Fruit fly (Drosophila melanogaster) whole organism, embryonic: ENCODE measurements around the gene CG17329.

Experiments used
- Adf1 ChIP-seq: fragments of 200-800 bp; sonication (Bioruptor generic); IDR thresholded peaks from 2 replicates; pipeline ENCODE4 v1.3.6; 2022; ENCODE audit warnings: missing biosample characterization, missing genetic modification characterization
- Aef1 ChIP-seq: fragments of 200-800 bp; sonication (Bioruptor generic); IDR thresholded peaks from 3 replicates; pipeline ENCODE4 v1.3.6; 2022; ENCODE audit warnings: missing biosample characterization, missing genetic modification characterization
- B-H2 ChIP-seq: fragments of 200-800 bp; sonication (Bioruptor generic); optimal IDR thresholded peaks from 2 replicates; lab custom pipeline; 2018; ENCODE audit warnings: missing biosample characterization, mild to moderate bottlenecking, missing genetic modification characterization
- C15 ChIP-seq: fragments of 200-800 bp; sonication (Bioruptor generic); IDR thresholded peaks from 3 replicates; pipeline ENCODE4 v1.3.6; 2022; ENCODE audit warnings: missing biosample characterization, missing genetic modification characterization
- CG10565 ChIP-seq: fragments of 200-800 bp; sonication (Bioruptor generic); optimal IDR thresholded peaks from 3 replicates; lab custom pipeline; 2016; ENCODE audit warnings: missing biosample characterization, mild to moderate bottlenecking, missing genetic modification characterization
- CG12104 ChIP-seq: fragments of 200-800 bp; sonication (Bioruptor generic); optimal IDR thresholded peaks from 3 replicates; lab custom pipeline; 2016; ENCODE audit warnings: missing biosample characterization, missing genetic modification characterization
- CG1233 ChIP-seq: fragments of 200-800 bp; sonication (Bioruptor generic); optimal IDR thresholded peaks from 4 replicates; lab custom pipeline; 2018; ENCODE audit warnings: missing biosample characterization, mild to moderate bottlenecking, missing genetic modification characterization
- CG12769 ChIP-seq: fragments of 200-800 bp; sonication (Bioruptor generic); optimal IDR thresholded peaks from 2 replicates; lab custom pipeline; 2019; ENCODE audit warnings: missing biosample characterization, mild to moderate bottlenecking, missing genetic modification characterization, moderate library complexity
- CG14441 ChIP-seq: fragments of 200-800 bp; sonication (Bioruptor generic); IDR thresholded peaks from 2 replicates; pipeline ENCODE4 v1.3.6; 2022; ENCODE audit warnings: missing biosample characterization, missing genetic modification characterization
- CG15601 ChIP-seq: fragments of 200-800 bp; sonication (Bioruptor generic); optimal IDR thresholded peaks from 3 replicates; lab custom pipeline; 2019; ENCODE audit warnings: missing biosample characterization, mild to moderate bottlenecking, missing genetic modification characterization, moderate library complexity
- CG17802 ChIP-seq: fragments of 200-800 bp; sonication (Bioruptor generic); optimal IDR thresholded peaks from 2 replicates; lab custom pipeline; 2018; ENCODE audit warnings: missing biosample characterization, mild to moderate bottlenecking, missing genetic modification characterization, moderate library complexity
- CG17829 ChIP-seq: fragments of 200-800 bp; optimal IDR thresholded peaks from 2 replicates; lab custom pipeline; 2019; ENCODE audit warnings: missing biosample characterization, mild to moderate bottlenecking, missing genetic modification characterization, moderate library complexity
- CG18764 ChIP-seq: fragments of 200-800 bp; sonication (Bioruptor generic); optimal IDR thresholded peaks from 3 replicates; lab custom pipeline; 2016; ENCODE audit warnings: missing biosample characterization, missing genetic modification characterization
- CG31365 ChIP-seq: fragments of 200-800 bp; sonication (Bioruptor generic); optimal IDR thresholded peaks from 2 replicates; lab custom pipeline; 2018; ENCODE audit warnings: missing biosample characterization, mild to moderate bottlenecking, missing genetic modification characterization
- CG32772 ChIP-seq: fragments of 200-800 bp; sonication (Bioruptor generic); IDR thresholded peaks from 2 replicates; pipeline ENCODE4 v1.3.6; 2022; ENCODE audit warnings: missing biosample characterization, missing genetic modification characterization
- CG3407 ChIP-seq: fragments of 200-800 bp; sonication (Bioruptor generic); optimal IDR thresholded peaks from 2 replicates; lab custom pipeline; 2018; ENCODE audit warnings: missing biosample characterization, mild to moderate bottlenecking, missing genetic modification characterization
- CG3726 ChIP-seq: fragments of 200-800 bp; sonication (Bioruptor generic); IDR thresholded peaks from 3 replicates; pipeline ENCODE4, ENCODE4 v1.3.6; 2022; ENCODE audit warnings: missing biosample characterization, missing genetic modification characterization
- CG4282 ChIP-seq: fragments of 200-800 bp; sonication (Bioruptor generic); optimal IDR thresholded peaks from 2 replicates; lab custom pipeline; 2016; ENCODE audit warnings: missing biosample characterization, missing genetic modification characterization
- CG4854 ChIP-seq: fragments of 200-800 bp; sonication (Bioruptor generic); optimal IDR thresholded peaks from 2 replicates; lab custom pipeline; 2016; ENCODE audit warnings: missing biosample characterization, missing genetic modification characterization, inconsistent platforms
- CG6689 ChIP-seq: fragments of 200-800 bp; sonication (Bioruptor generic); IDR thresholded peaks from 2 replicates; pipeline ENCODE4 v1.3.6; 2022; ENCODE audit warnings: missing biosample characterization, missing genetic modification characterization
- CG8924 ChIP-seq: fragments of 200-800 bp; optimal IDR thresholded peaks from 3 replicates; lab custom pipeline; 2019; ENCODE audit warnings: missing biosample characterization, mild to moderate bottlenecking, missing genetic modification characterization, moderate library complexity
- Chrac-16 ChIP-seq: fragments of 200-800 bp; sonication (Bioruptor generic); optimal IDR thresholded peaks from 3 replicates; lab custom pipeline; 2016; ENCODE audit warnings: missing biosample characterization, missing genetic modification characterization
- D19A ChIP-seq: fragments of 200-800 bp; optimal IDR thresholded peaks from 3 replicates; lab custom pipeline; 2019; ENCODE audit warnings: missing biosample characterization, mild to moderate bottlenecking, missing genetic modification characterization, moderate library complexity
- Deaf1 ChIP-seq: fragments of 200-800 bp; optimal IDR thresholded peaks from 3 replicates; lab custom pipeline; 2019; ENCODE audit warnings: missing biosample characterization, mild to moderate bottlenecking, missing genetic modification characterization, moderate library complexity
- Ets65A ChIP-seq: fragments of 200-800 bp; sonication (Bioruptor generic); peaks from one replicate; lab custom pipeline; 2016; ENCODE audit warnings: missing biosample characterization, missing genetic modification characterization
- GATAe ChIP-seq: fragments of 200-800 bp; sonication (Bioruptor generic); conservative IDR thresholded peaks from 2 replicates; pipeline ENCODE4 v1.3.6; 2022; ENCODE audit warnings: missing biosample characterization, missing genetic modification characterization
- HmgZ ChIP-seq: fragments of 200-800 bp; sonication (Bioruptor generic); optimal IDR thresholded peaks from 2 replicates; lab custom pipeline; 2018; ENCODE audit warnings: missing biosample characterization, mild to moderate bottlenecking, missing genetic modification characterization
- Max ChIP-seq: fragments of 200-800 bp; sonication (Bioruptor generic); optimal IDR thresholded peaks from 2 replicates; lab custom pipeline; 2016; ENCODE audit warnings: missing biosample characterization, mild to moderate bottlenecking, missing genetic modification characterization
- Mrtf ChIP-seq: fragments of 200-800 bp; sonication (Bioruptor generic); IDR thresholded peaks from 3 replicates; pipeline ENCODE4 v1.3.6; 2022; ENCODE audit warnings: missing biosample characterization, missing genetic modification characterization
- NFAT ChIP-seq: fragments of 200-800 bp; sonication (Bioruptor generic); IDR thresholded peaks from 2 replicates; pipeline ENCODE4 v1.3.6; 2022; ENCODE audit warnings: missing biosample characterization, missing genetic modification characterization
- NK7.1 ChIP-seq: fragments of 200-800 bp; sonication (Bioruptor generic); optimal IDR thresholded peaks from 3 replicates; lab custom pipeline; 2016; ENCODE audit warnings: missing biosample characterization, missing genetic modification characterization
- Sin3A ChIP-seq: fragments of >200 bp; optimal IDR thresholded peaks from 2 replicates; lab custom pipeline; 2018
- Sry-β ChIP-seq: fragments of 200-800 bp; sonication (Bioruptor generic); optimal IDR thresholded peaks from 2 replicates; lab custom pipeline; 2018; ENCODE audit warnings: missing biosample characterization, mild to moderate bottlenecking, missing genetic modification characterization, moderate library complexity
- Vsx1 ChIP-seq: fragments of 200-800 bp; sonication (Bioruptor generic); optimal IDR thresholded peaks from 2 replicates; lab custom pipeline; 2017; ENCODE audit warnings: missing biosample characterization, mild to moderate bottlenecking, missing genetic modification characterization, missing genetic modification reagents
- bcd ChIP-seq: fragments of 200-800 bp; sonication (Bioruptor generic); optimal IDR thresholded peaks from 2 replicates; lab custom pipeline; 2017; ENCODE audit warnings: missing biosample characterization, mild to moderate bottlenecking, missing genetic modification characterization
- crc ChIP-seq: fragments of 200-800 bp; sonication (Bioruptor generic); optimal IDR thresholded peaks from 2 replicates; lab custom pipeline; 2016; ENCODE audit warnings: missing biosample characterization, missing genetic modification characterization
- fd102C ChIP-seq: fragments of 200-800 bp; sonication (Bioruptor generic); optimal IDR thresholded peaks from 2 replicates; lab custom pipeline; 2018; ENCODE audit warnings: missing biosample characterization, mild to moderate bottlenecking, missing genetic modification characterization, moderate library complexity
- fu2 ChIP-seq: fragments of 200-800 bp; sonication (Bioruptor generic); optimal IDR thresholded peaks from 2 replicates; lab custom pipeline; 2016; ENCODE audit warnings: missing biosample characterization, missing genetic modification characterization
- gem ChIP-seq: fragments of 200-800 bp; sonication (Bioruptor generic); optimal IDR thresholded peaks from 2 replicates; lab custom pipeline; 2019; ENCODE audit warnings: missing biosample characterization, mild to moderate bottlenecking, missing genetic modification characterization, moderate library complexity
- hbn ChIP-seq: fragments of 200-800 bp; sonication (Bioruptor generic); IDR thresholded peaks from 2 replicates; pipeline ENCODE4 v1.3.6; 2022; ENCODE audit warnings: missing biosample characterization, missing genetic modification characterization; ENCODE audit not compliant: partially characterized antibody
- inv ChIP-seq: fragments of 200-800 bp; sonication (Bioruptor generic); IDR thresholded peaks from 2 replicates; pipeline ENCODE4 v1.3.6; 2022; ENCODE audit warnings: missing biosample characterization, missing genetic modification characterization; ENCODE audit not compliant: partially characterized antibody
- prd ChIP-seq, 3 experiments: fragments of >200 bp in 2 of 3; fragments of 200-800 bp in 1 of 3; sonication (Bioruptor generic) in 1 of 3; optimal IDR thresholded peaks in 2 of 3; IDR thresholded peaks in 1 of 3; 2 replicates in 2 of 3; 3 replicates in 1 of 3; pipeline versions ENCODE4 v1.3.6 to Lab custom; 2017 to 2022; ENCODE audit warnings: missing biosample characterization in 1 of 3, missing genetic modification characterization in 1 of 3
- pzg ChIP-seq: fragments of 200-800 bp; sonication (Bioruptor generic); optimal IDR thresholded peaks from 3 replicates; lab custom pipeline; 2018; ENCODE audit warnings: missing biosample characterization, mild to moderate bottlenecking, missing genetic modification characterization, moderate library complexity
- ranshi ChIP-seq: fragments of 200-800 bp; sonication (Bioruptor generic); IDR thresholded peaks from 2 replicates; pipeline ENCODE4 v1.3.6; 2022; ENCODE audit warnings: missing biosample characterization, missing genetic modification characterization
- sob ChIP-seq: fragments of 200-800 bp; sonication (Bioruptor generic); IDR thresholded peaks from 2 replicates; pipeline ENCODE4 v1.3.6; 2022; ENCODE audit warnings: missing biosample characterization, missing genetic modification characterization
- tap ChIP-seq: fragments of 200-800 bp; optimal IDR thresholded peaks from 3 replicates; lab custom pipeline; 2019; ENCODE audit warnings: missing biosample characterization, mild to moderate bottlenecking, missing genetic modification characterization, moderate library complexity
- unpg ChIP-seq: fragments of 200-800 bp; sonication (Bioruptor generic); optimal IDR thresholded peaks from 3 replicates; lab custom pipeline; 2018; ENCODE audit warnings: missing biosample characterization, mild to moderate bottlenecking, missing genetic modification characterization, moderate library complexity
- vfl ChIP-seq: fragments of 200-800 bp; sonication (Bioruptor generic); optimal IDR thresholded peaks from 2 replicates; lab custom pipeline; 2016; ENCODE audit warnings: missing biosample characterization, missing genetic modification characterization
- z ChIP-seq: fragments of 200-800 bp; sonication (Bioruptor generic); IDR thresholded peaks from 3 replicates; pipeline ENCODE4 v1.3.6; 2022; ENCODE audit warnings: missing biosample characterization, missing genetic modification characterization

Gene CG17329

DNA sequence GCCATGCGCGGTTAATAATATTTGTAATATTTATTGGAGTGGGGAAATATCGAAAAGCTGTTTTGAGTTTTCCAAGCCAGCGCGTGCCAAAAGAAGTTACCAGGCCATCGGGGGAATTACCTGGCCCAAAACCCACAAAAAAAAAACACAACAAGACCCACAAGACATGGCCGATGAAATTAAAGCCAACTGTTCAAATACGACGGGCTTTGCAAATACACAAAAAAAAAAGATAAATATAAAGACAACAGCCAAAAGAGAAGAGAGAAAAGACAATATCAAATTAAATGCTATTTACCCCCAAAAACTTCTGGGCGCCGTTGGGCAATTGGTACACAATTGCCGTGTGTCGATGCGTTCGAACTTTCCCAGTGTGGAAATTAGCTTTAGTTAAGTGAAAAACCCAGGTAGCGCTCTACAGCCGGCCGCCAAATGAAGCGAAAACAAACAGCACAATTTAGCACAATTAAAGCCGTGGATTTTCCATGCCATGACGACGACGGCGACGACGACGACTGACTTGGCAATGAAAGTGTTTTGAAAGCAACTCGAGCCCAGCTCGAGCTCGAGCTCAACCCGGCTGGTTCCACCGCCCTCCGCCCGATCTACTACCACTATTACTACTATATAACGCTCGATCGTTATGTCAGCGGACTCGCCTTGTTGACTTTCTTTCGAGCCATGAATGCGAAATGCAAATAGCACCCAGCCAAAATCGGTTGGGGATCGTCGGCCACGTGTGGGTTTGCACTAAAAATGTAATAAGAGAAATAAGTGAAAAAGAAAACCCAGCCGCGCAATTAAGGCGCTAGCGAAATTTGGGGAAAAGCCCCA, 26.9 kb downstream of the CG17329 start (continued):
- TF ChIP-seq Mrtf (GFP tag; lab: Robert Waterston, UW) (no peak), CG12769 (no peak), CG17802 (tag; lab: Kevin White, UChicago) (no peak), gem (tag; lab: Kevin White, UChicago) (peak; percentile 53), fd102C (GFP tag; lab: Kevin White, UChicago) (no peak), bcd (GFP tag; lab: Kevin White, UChicago) (peak; percentile 6), HmgZ (no peak), Sin3A (no peak), Sry-β (GFP tag; lab: Kevin White, UChicago) (no peak), Vsx1 (peak; percentile 77), prd (optimal IDR thresholded peaks at IDR 0.05; lab: Kevin White, UChicago) (no peak), prd (GFP tag; IDR thresholded peaks at IDR 0.05; lab: Robert Waterston, UW) (no peak), CG15601 (tag; lab: Kevin White, UChicago) (peak; percentile 74), sob (GFP tag; lab: Robert Waterston, UW) (peak; percentile 38; the same call in 1 of the 2 replicates), CG3726 (no peak), ranshi (GFP tag; lab: Robert Waterston, UW) (no peak; the same call in 1 of the 2 replicates), pzg (GFP tag; lab: Kevin White, UChicago) (no peak), Deaf1 (tag; lab: Kevin White, UChicago) (no peak), CG12104 (GFP tag; lab: Kevin White, UChicago) (peak; percentile 17), NK7.1 (GFP tag; lab: Kevin White, UChicago) (peak; percentile 40), CG4282 (GFP tag; lab: Kevin White, UChicago) (no peak), CG8924 (tag; lab: Kevin White, UChicago) (no peak), crc (GFP tag; lab: Kevin White, UChicago) (peak; percentile 55), C15 (no peak), CG17829 (no peak), Adf1 (GFP tag; lab: Robert Waterston, UW) (no peak), CG18764 (GFP tag; lab: Kevin White, UChicago) (no peak), CG14441 (GFP tag; lab: Robert Waterston, UW) (peak; percentile 45; the same call in 1 of the 2 replicates), unpg (GFP tag; lab: Kevin White, UChicago) (peak; percentile 50), GATAe (GFP tag; lab: Robert Waterston, UW) (no peak), tap (no peak), CG32772 (GFP tag; lab: Robert Waterston, UW) (no peak), CG1233 (GFP tag; lab: Kevin White, UChicago) (peak; percentile 15), inv (GFP tag; lab: Robert Waterston, UW) (no peak), CG3407 (GFP tag; lab: Kevin White, UChicago) (peak; percentile 61), CG4854 (GFP tag; lab: Kevin White, UChicago) (no peak), Max (GFP tag; lab: Kevin White, UChicago) (no peak), CG31365 (tag; lab: Kevin White, UChicago) (no peak), B-H2 (GFP tag; lab: Kevin White, UChicago) (peak; percentile 58), Aef1 (GFP tag; lab: Robert Waterston, UW) (no peak), fu2 (no peak), Chrac-16 (no peak), NFAT (0 out of 2 replicates have a peak, but pooled peaks have one; percentile 34), CG6689 (0 out of 2 replicates have a peak, but pooled peaks have one; percentile 12), CG10565 (GFP tag; lab: Kevin White, UChicago) (no peak), vfl (GFP tag; lab: Kevin White, UChicago) (no peak), Ets65A (GFP tag; lab: Kevin White, UChicago) (no peak), hbn (GFP tag; lab: Robert Waterston, UW) (no peak), z (GFP tag; lab: Robert Waterston, UW) (no peak), D19A (tag; lab: Kevin White, UChicago) (no peak)
